Fruit fly (Drosophila melanogaster): ENCODE data around the gene CG42654.

The CG42654 gene

dm6 chr3L:19909234-19910053 lies 44.9 kb downstream of the CG42654 start (continued):
- TF ChIP-seq cas (GFP tag; IDR thresholded peaks at IDR 0.05) (no peak), CG7839 (tag; optimal IDR thresholded peaks at IDR 0.05) (no peak), lmd (GFP tag; IDR thresholded peaks at IDR 0.05) (no peak), bab2 (GFP tag; optimal IDR thresholded peaks at IDR 0.05) (no peak), CG14441 (GFP tag; IDR thresholded peaks at IDR 0.05) (no peak), CG8359 (GFP tag; optimal IDR thresholded peaks at IDR 0.05; ENCODE audit: borderline replicate concordance) (no peak), CG14860 (GFP tag; IDR thresholded peaks at IDR 0.05; ENCODE audit: partially characterized antibody) (no peak), Ravus (GFP tag; IDR thresholded peaks at IDR 0.05) (no peak), fd3F (GFP tag; optimal IDR thresholded peaks at IDR 0.05) (no peak), Usf (GFP tag; optimal IDR thresholded peaks at IDR 0.05) (no peak), ems (GFP tag; optimal IDR thresholded peaks at IDR 0.05) (no peak), CG12155 (GFP tag; optimal IDR thresholded peaks at IDR 0.05) (no peak), tx (GFP tag; optimal IDR thresholded peaks at IDR 0.05) (no peak), Mes4 (GFP tag; optimal IDR thresholded peaks at IDR 0.05) (no peak), BtbVII (GFP tag; optimal IDR thresholded peaks at IDR 0.05) (peak; percentile 29), CG8089 (GFP tag; optimal IDR thresholded peaks at IDR 0.05) (no peak), dmrt11E (tag; optimal IDR thresholded peaks at IDR 0.05) (no peak), CG15011 (GFP tag; optimal IDR thresholded peaks at IDR 0.05) (no peak), CG18011 (GFP tag; optimal IDR thresholded peaks at IDR 0.05) (no peak), insv (GFP tag; optimal IDR thresholded peaks at IDR 0.05) (no peak), CG6765 (GFP tag; optimal IDR thresholded peaks at IDR 0.05) (no peak), slbo (GFP tag; IDR thresholded peaks at IDR 0.05) (no peak), CoRest (tag; optimal IDR thresholded peaks at IDR 0.05) (no peak), bigmax (GFP tag; optimal IDR thresholded peaks at IDR 0.05) (no peak), jigr1 (GFP tag; IDR thresholded peaks at IDR 0.05) (no peak), CG9797 (GFP tag; optimal IDR thresholded peaks at IDR 0.05) (peak; percentile 94), CG15601 (tag; optimal IDR thresholded peaks at IDR 0.05) (no peak), CG33557 (GFP tag; optimal IDR thresholded peaks at IDR 0.05) (no peak), zen (tag; optimal IDR thresholded peaks at IDR 0.05) (peak; percentile 25), CG14965 (GFP tag; optimal IDR thresholded peaks at IDR 0.05; ENCODE audit: borderline replicate concordance) (no peak), YL-1 (GFP tag; optimal IDR thresholded peaks at IDR 0.05) (peak; percentile 77), CG6272 (GFP tag; IDR thresholded peaks at IDR 0.05) (no peak), CG7928 (GFP tag; optimal IDR thresholded peaks at IDR 0.05) (no peak), CG9215 (GFP tag; IDR thresholded peaks at IDR 0.05) (no peak), chif (GFP tag; optimal IDR thresholded peaks at IDR 0.05) (no peak), gem (tag; optimal IDR thresholded peaks at IDR 0.05) (no peak), disco-r (GFP tag; optimal IDR thresholded peaks at IDR 0.05) (no peak), Fer1 (GFP tag; optimal IDR thresholded peaks at IDR 0.05) (no peak), HmgD (GFP tag; optimal IDR thresholded peaks at IDR 0.05) (no peak), pb (GFP tag; optimal IDR thresholded peaks at IDR 0.05) (no peak), Doc2 (GFP tag; IDR thresholded peaks at IDR 0.05) (no peak), CG30020 (tag; optimal IDR thresholded peaks at IDR 0.05) (peak; percentile 38), dan (GFP tag; IDR thresholded peaks at IDR 0.05) (no peak), CG17361 (GFP tag; IDR thresholded peaks at IDR 0.05) (no peak; the same call in 2 of the 3 replicates), fd64A (GFP tag; optimal IDR thresholded peaks at IDR 0.05) (no peak), Sry-δ (GFP tag; optimal IDR thresholded peaks at IDR 0.05) (peak; percentile 35), CG4424 (GFP tag; optimal IDR thresholded peaks at IDR 0.05) (no peak), Awh (GFP tag; IDR thresholded peaks at IDR 0.05) (no peak), chn (GFP tag; optimal IDR thresholded peaks at IDR 0.05) (no peak), CG1024 (GFP tag; IDR thresholded peaks at IDR 0.05) (no peak)

Data from whole organism, embryonic.